Worm (Caenorhabditis elegans): Measurements from ENCODE around the gene T23G4.2.
A peak's percentile ranks its signal among the peaks of the same experiment; 100 is the strongest.

Gene T23G4.2

ce11 chrIV:13716279-13716678 lies 26.9 kb upstream of the T23G4.2 start, which contains the start of gene C47A4.1:
C47A4.1 (minus strand) TSS chrIV:13716379.
- TF ChIP-seq nhr-43 (tag; optimal IDR thresholded peaks at IDR 0.05; ENCODE audit: poor library complexity, severe bottlenecking): no peak
- TF ChIP-seq mdl-1 (tag; optimal IDR thresholded peaks at IDR 0.05): no peak
- TF ChIP-seq lin-15B (tag; optimal IDR thresholded peaks at IDR 0.05): no peak
- TF ChIP-seq R02D3.7 (tag; optimal IDR thresholded peaks at IDR 0.05): no peak

ce11 chrIV:13710367-13710766 lies 21.0 kb upstream of the T23G4.2 start:
- TF ChIP-seq elt-2 (tag; optimal IDR thresholded peaks at IDR 0.05): no peak
- TF ChIP-seq nhr-67 (tag; optimal IDR thresholded peaks at IDR 0.05): no peak
- no peak for TF ChIP-seq mml-1 (tag; optimal IDR thresholded peaks at IDR 0.05)
- no peak for TF ChIP-seq zag-1 (tag; optimal IDR thresholded peaks at IDR 0.05)
- no peak for TF ChIP-seq nhr-43 (tag; optimal IDR thresholded peaks at IDR 0.05; ENCODE audit: poor library complexity, severe bottlenecking)
- no peak for TF ChIP-seq nhr-12 (tag; optimal IDR thresholded peaks at IDR 0.05)
- no peak for TF ChIP-seq R02D3.7 (tag; optimal IDR thresholded peaks at IDR 0.05)
- no peak for TF ChIP-seq eor-1 (tag; optimal IDR thresholded peaks at IDR 0.05)
- TF ChIP-seq ceh-82 (tag; optimal IDR thresholded peaks at IDR 0.05): no peak
- no peak for TF ChIP-seq ztf-11 (tag; optimal IDR thresholded peaks at IDR 0.05)

DNA sequence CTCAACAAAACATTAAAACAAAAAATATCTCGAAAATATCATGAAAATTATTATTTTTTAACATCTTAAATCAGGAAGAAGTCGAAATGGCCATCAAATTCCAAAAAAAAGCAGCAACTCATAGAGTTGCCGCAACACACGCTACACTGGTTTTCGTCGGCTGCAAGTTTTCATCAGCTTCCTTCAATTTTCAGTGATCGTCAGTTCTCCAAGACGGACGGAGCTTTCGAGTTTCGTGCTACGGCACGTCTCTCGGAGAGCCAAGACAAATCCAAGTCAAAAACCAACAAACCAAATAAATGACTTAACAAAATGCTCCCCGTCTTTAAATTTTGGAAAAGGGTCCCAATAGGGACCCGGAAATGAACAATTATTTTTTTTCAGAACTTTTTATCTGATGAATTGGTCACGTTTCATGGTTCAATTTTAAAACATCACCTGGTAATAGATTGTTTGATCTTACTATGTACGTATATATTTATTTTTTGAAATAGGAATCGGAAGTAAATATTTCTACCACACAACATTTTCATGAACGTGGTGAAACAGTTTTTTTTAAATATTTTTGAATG lies 19.8 kb upstream of the T23G4.2 start:
- TF ChIP-seq unc-39 (tag; optimal IDR thresholded peaks at IDR 0.05) (no peak), snpc-4 (tag; optimal IDR thresholded peaks at IDR 0.05) (peak; percentile 33), pha-4 (tag; optimal IDR thresholded peaks at IDR 0.05) (no peak), pqm-1 (tag; optimal IDR thresholded peaks at IDR 0.05) (no peak), ztf-11 (tag; optimal IDR thresholded peaks at IDR 0.05) (no peak), eor-1 (tag; optimal IDR thresholded peaks at IDR 0.05) (no peak)

DNA sequence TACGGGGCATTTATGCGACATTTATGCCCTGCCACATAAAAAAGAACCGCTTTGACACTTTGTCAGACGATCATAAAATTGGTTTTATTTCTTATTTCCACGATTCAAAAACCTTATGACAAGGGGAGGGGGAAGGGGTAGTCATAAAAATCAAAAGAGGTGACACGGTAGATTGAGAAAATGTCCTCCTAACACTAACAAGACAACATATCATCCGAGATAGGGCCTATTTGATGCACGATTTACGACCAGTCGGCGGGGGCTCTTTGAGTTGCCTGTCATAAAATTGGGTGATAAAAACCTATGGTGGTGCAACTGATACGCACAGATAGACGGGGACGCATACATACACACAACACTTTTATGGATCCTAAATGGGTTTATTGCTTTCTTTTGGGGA lies 18.5 kb upstream of the T23G4.2 start:
- peak; percentile 88 for TF ChIP-seq pqm-1 (tag; optimal IDR thresholded peaks at IDR 0.05)
- TF ChIP-seq elt-2 (tag; optimal IDR thresholded peaks at IDR 0.05): peak; percentile 97
- TF ChIP-seq zag-1 (tag; optimal IDR thresholded peaks at IDR 0.05): no peak

DNA sequence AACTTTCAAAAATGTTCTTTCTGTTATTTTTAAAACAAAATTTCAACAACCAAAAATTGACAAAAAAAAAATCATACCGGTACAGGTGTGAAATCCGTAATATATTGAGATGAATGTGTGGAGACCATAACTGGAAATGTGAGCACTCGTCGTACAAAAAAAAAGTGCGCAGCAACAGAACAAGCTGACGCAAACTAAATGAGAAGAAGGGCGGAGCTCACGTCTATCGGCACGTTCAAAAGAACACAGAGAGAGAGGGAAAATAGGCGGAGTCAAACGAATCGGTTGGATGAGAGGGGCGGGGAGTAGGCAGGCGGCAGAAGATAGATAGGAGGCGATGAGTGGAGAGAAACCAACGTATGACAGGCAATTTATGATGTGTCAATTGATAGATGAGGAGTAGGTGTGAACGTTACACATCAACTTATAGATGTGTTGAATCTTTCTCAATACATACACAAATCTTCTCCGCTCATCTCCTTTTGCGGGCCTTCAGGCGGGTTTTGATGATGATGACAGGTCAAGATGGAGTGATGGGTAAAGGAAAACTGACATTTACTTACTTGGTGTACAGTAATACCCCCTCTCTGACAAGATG lies 14.6 kb upstream of the T23G4.2 start, which contains the start of gene tlp-1:
Gene tlp-1, minus strand, starts transcription at position 255 of the 598 bp plus-strand sequence.
- TF ChIP-seq nhr-12 (tag; optimal IDR thresholded peaks at IDR 0.05) (no peak), tbx-2 (tag; optimal IDR thresholded peaks at IDR 0.05) (no peak), nhr-67 (tag; optimal IDR thresholded peaks at IDR 0.05) (no peak), jun-1 (tag; optimal IDR thresholded peaks at IDR 0.05) (no peak), lin-39 (tag; optimal IDR thresholded peaks at IDR 0.05) (peak; percentile 86), ztf-4 (tag; optimal IDR thresholded peaks at IDR 0.05) (no peak), unc-39 (tag; optimal IDR thresholded peaks at IDR 0.05) (no peak), elt-3 (tag; optimal IDR thresholded peaks at IDR 0.05) (no peak), fkh-2 (tag; optimal IDR thresholded peaks at IDR 0.05) (no peak), daf-12 (tag; optimal IDR thresholded peaks at IDR 0.05) (no peak), ceh-9 (tag; optimal IDR thresholded peaks at IDR 0.05) (no peak), nhr-23 (tag; optimal IDR thresholded peaks at IDR 0.05) (no peak), hmg-11 (tag; optimal IDR thresholded peaks at IDR 0.05) (peak; percentile 22), nfya-1 (tag; optimal IDR thresholded peaks at IDR 0.05; ENCODE audit: insufficient read depth) (peak; percentile 98), nhr-76 (tag; optimal IDR thresholded peaks at IDR 0.05) (no peak), fkh-10 (GFP tag; optimal IDR thresholded peaks at IDR 0.05) (no peak), ama-1 (optimal IDR thresholded peaks at IDR 0.05) (peak; percentile 66), nhr-25 (tag; optimal IDR thresholded peaks at IDR 0.05) (peak; percentile 79), snpc-4 (tag; optimal IDR thresholded peaks at IDR 0.05) (no peak), nhr-11 (tag; optimal IDR thresholded peaks at IDR 0.05) (no peak), fos-1 (tag; optimal IDR thresholded peaks at IDR 0.05) (no peak), elt-2 (tag; optimal IDR thresholded peaks at IDR 0.05) (peak; percentile 6), sea-2 (GFP tag; optimal IDR thresholded peaks at IDR 0.05) (no peak), ztf-11 (tag; optimal IDR thresholded peaks at IDR 0.05) (no peak), nhr-237 (tag; optimal IDR thresholded peaks at IDR 0.05) (no peak), mml-1 (tag; optimal IDR thresholded peaks at IDR 0.05) (no peak), ZK546.5 (tag; optimal IDR thresholded peaks at IDR 0.05) (no peak), zag-1 (tag; optimal IDR thresholded peaks at IDR 0.05) (no peak), elt-1 (tag; optimal IDR thresholded peaks at IDR 0.05) (peak; percentile 69), egl-5 (tag; optimal IDR thresholded peaks at IDR 0.05) (peak; percentile 43), pha-4 (tag; optimal IDR thresholded peaks at IDR 0.05) (no peak), ceh-16 (tag; optimal IDR thresholded peaks at IDR 0.05) (peak; percentile 58), mdl-1 (tag; optimal IDR thresholded peaks at IDR 0.05) (no peak), R02D3.7 (tag; optimal IDR thresholded peaks at IDR 0.05) (no peak), aly-2 (tag; optimal IDR thresholded peaks at IDR 0.05) (no peak), nhr-28 (tag; optimal IDR thresholded peaks at IDR 0.05) (no peak), lin-15B (tag; optimal IDR thresholded peaks at IDR 0.05) (no peak), lsy-12 (tag; optimal IDR thresholded peaks at IDR 0.05) (no peak), pqm-1 (tag; optimal IDR thresholded peaks at IDR 0.05) (no peak)

Measured in whole organism, L3 larva.